Worm (Caenorhabditis elegans) whole organism, L3 larva: ENCODE data around the gene Y66C5A.2.

Experiments used
- R02D3.7 ChIP-seq: fragments of 150-350 bp; optimal IDR thresholded peaks from 2 replicates; lab custom pipeline; 2014; ENCODE audit warnings: missing biosample characterization, missing genetic modification characterization
- aly-2 ChIP-seq: fragments of 150-350 bp; optimal IDR thresholded peaks from 2 replicates; lab custom pipeline; 2014; ENCODE audit warnings: missing biosample characterization, missing genetic modification characterization
- ceh-16 ChIP-seq: sonication (generic microtip); optimal IDR thresholded peaks from 2 replicates; lab custom pipeline; 2017; ENCODE audit warnings: missing biosample characterization, missing genetic modification characterization
- ceh-28 ChIP-seq: fragments of 150-350 bp; optimal IDR thresholded peaks from 2 replicates; lab custom pipeline; 2014; ENCODE audit warnings: missing biosample characterization, missing genetic modification reagents, missing genetic modification characterization
- ceh-82 ChIP-seq: fragments of 150-350 bp; optimal IDR thresholded peaks from 2 replicates; lab custom pipeline; 2014; ENCODE audit warnings: missing biosample characterization, missing genetic modification characterization
- daf-12 ChIP-seq: fragments of 150-350 bp; optimal IDR thresholded peaks from 2 replicates; lab custom pipeline; 2014; ENCODE audit warnings: missing biosample characterization, missing genetic modification reagents, missing genetic modification characterization
- elt-1 ChIP-seq: fragments of 150-350 bp; optimal IDR thresholded peaks from 2 replicates; lab custom pipeline; 2014; ENCODE audit warnings: missing biosample characterization, missing genetic modification characterization
- fkh-10 ChIP-seq: sonication (generic microtip); optimal IDR thresholded peaks from 2 replicates; lab custom pipeline; 2017; ENCODE audit warnings: missing biosample characterization, missing genetic modification reagents, missing genetic modification characterization
- fkh-2 ChIP-seq: fragments of 150-350 bp; optimal IDR thresholded peaks from 2 replicates; lab custom pipeline; 2014; ENCODE audit warnings: missing biosample characterization, missing genetic modification reagents, missing genetic modification characterization
- fos-1 ChIP-seq: fragments of 150-350 bp; optimal IDR thresholded peaks from 2 replicates; lab custom pipeline; 2014; ENCODE audit warnings: missing biosample characterization, missing genetic modification characterization
- jun-1 ChIP-seq: fragments of 150-350 bp; optimal IDR thresholded peaks from 2 replicates; lab custom pipeline; 2014; ENCODE audit warnings: missing biosample characterization, missing genetic modification reagents, missing genetic modification characterization
- lin-15B ChIP-seq: fragments of 150-350 bp; optimal IDR thresholded peaks from 2 replicates; lab custom pipeline; 2014; ENCODE audit warnings: missing biosample characterization, missing genetic modification characterization
- lsy-12 ChIP-seq: sonication (generic microtip); optimal IDR thresholded peaks from 2 replicates; lab custom pipeline; 2016; ENCODE audit warnings: mild to moderate bottlenecking, missing genetic modification characterization, missing compliant biosample characterization
- mdl-1 ChIP-seq: fragments of 150-350 bp; optimal IDR thresholded peaks from 2 replicates; lab custom pipeline; 2014; ENCODE audit warnings: missing biosample characterization, missing genetic modification characterization
- mml-1 ChIP-seq: fragments of 150-350 bp; sonication (generic microtip); optimal IDR thresholded peaks from 3 replicates; lab custom pipeline; 2014; ENCODE audit warnings: missing biosample characterization, missing genetic modification characterization
- nfya-1 ChIP-seq: sonication (generic microtip); optimal IDR thresholded peaks from 2 replicates; lab custom pipeline; 2017; ENCODE audit warnings: missing genetic modification characterization, mild to moderate bottlenecking, missing compliant biosample characterization, antibody characterized with exemption, moderate library complexity; ENCODE audit not compliant: insufficient read depth
- nhr-11 ChIP-seq: fragments of 150-350 bp; optimal IDR thresholded peaks from 2 replicates; lab custom pipeline; 2014; ENCODE audit warnings: missing biosample characterization, missing genetic modification characterization
- nhr-12 ChIP-seq: fragments of 150-350 bp; optimal IDR thresholded peaks from 2 replicates; lab custom pipeline; 2014; ENCODE audit warnings: missing biosample characterization, missing genetic modification characterization
- nhr-23 ChIP-seq: fragments of 150-350 bp; optimal IDR thresholded peaks from 2 replicates; lab custom pipeline; 2014; ENCODE audit warnings: missing biosample characterization, missing genetic modification reagents, missing genetic modification characterization
- nhr-237 ChIP-seq: fragments of 150-350 bp; optimal IDR thresholded peaks from 2 replicates; lab custom pipeline; 2014; ENCODE audit warnings: missing biosample characterization, missing genetic modification characterization
- nhr-25 ChIP-seq: sonication (generic microtip); optimal IDR thresholded peaks from 2 replicates; lab custom pipeline; 2017; ENCODE audit warnings: missing biosample characterization, missing genetic modification characterization
- nhr-28 ChIP-seq: fragments of 150-350 bp; optimal IDR thresholded peaks from 2 replicates; lab custom pipeline; 2014; ENCODE audit warnings: missing biosample characterization, missing genetic modification characterization
- nhr-43 ChIP-seq: sonication (generic microtip); optimal IDR thresholded peaks from 2 replicates; lab custom pipeline; 2016; ENCODE audit warnings: mild to moderate bottlenecking, missing genetic modification characterization, missing compliant biosample characterization; ENCODE audit not compliant: poor library complexity, severe bottlenecking
- nhr-67 ChIP-seq: fragments of 150-350 bp; optimal IDR thresholded peaks from 2 replicates; lab custom pipeline; 2014; ENCODE audit warnings: missing biosample characterization, missing genetic modification characterization
- nhr-77 ChIP-seq: fragments of 150-350 bp; optimal IDR thresholded peaks from 2 replicates; lab custom pipeline; 2014; ENCODE audit warnings: missing biosample characterization, missing genetic modification characterization
- pha-4 ChIP-seq: fragments of 150-350 bp; optimal IDR thresholded peaks from 2 replicates; lab custom pipeline; 2014; ENCODE audit warnings: missing biosample characterization, missing genetic modification reagents, missing genetic modification characterization
- pqm-1 ChIP-seq: fragments of 150-350 bp; optimal IDR thresholded peaks from 2 replicates; lab custom pipeline; 2017; ENCODE audit warnings: missing biosample characterization, missing genetic modification characterization, inconsistent platforms
- sea-2 ChIP-seq: fragments of 150-350 bp; sonication (generic microtip); optimal IDR thresholded peaks from 4 replicates; lab custom pipeline; 2014; ENCODE audit warnings: missing biosample characterization, missing genetic modification reagents, missing genetic modification characterization
- skn-1 ChIP-seq: fragments of 150-350 bp; optimal IDR thresholded peaks from 2 replicates; lab custom pipeline; 2014; ENCODE audit warnings: missing biosample characterization, missing genetic modification characterization
- snpc-4 ChIP-seq: fragments of 150-350 bp; optimal IDR thresholded peaks from 2 replicates; lab custom pipeline; 2014; ENCODE audit warnings: missing biosample characterization, missing genetic modification characterization
- tbx-2 ChIP-seq: sonication (generic microtip); optimal IDR thresholded peaks from 2 replicates; lab custom pipeline; 2016; ENCODE audit warnings: mild to moderate bottlenecking, missing genetic modification characterization, missing compliant biosample characterization
- unc-62 ChIP-seq: fragments of 150-350 bp; sonication (generic microtip); optimal IDR thresholded peaks from 4 replicates; lab custom pipeline; 2014; ENCODE audit warnings: missing biosample characterization, missing genetic modification reagents, missing genetic modification characterization
- zag-1 ChIP-seq: fragments of 150-350 bp; optimal IDR thresholded peaks from 2 replicates; lab custom pipeline; 2014; ENCODE audit warnings: missing biosample characterization, missing genetic modification characterization
- ztf-4 ChIP-seq: fragments of 150-350 bp; optimal IDR thresholded peaks from 2 replicates; lab custom pipeline; 2014; ENCODE audit warnings: missing biosample characterization, missing genetic modification characterization

Gene Y66C5A.2

ce11 chrX:14460412-14460811, at the start of gene Y66C5A.2:
Gene Y66C5A.2 (plus strand): TSS chrX:14460712.
- no peak for TF ChIP-seq daf-12 (tag; lab: Kevin White, UChicago)
- no peak for TF ChIP-seq sea-2 (GFP tag; lab: Kevin White, UChicago)
- TF ChIP-seq ceh-28 (tag; lab: Kevin White, UChicago): no peak
- TF ChIP-seq lin-15B (tag; lab: Kevin White, UChicago): no peak
- no peak for TF ChIP-seq aly-2 (tag; lab: Kevin White, UChicago)
- no peak for TF ChIP-seq zag-1 (tag; lab: Kevin White, UChicago)
- no peak for TF ChIP-seq nhr-237 (tag; lab: Kevin White, UChicago)
- no peak for TF ChIP-seq nhr-28
- no peak for TF ChIP-seq ceh-16 (tag; lab: Kevin White, UChicago)
- TF ChIP-seq ztf-4 (tag; lab: Kevin White, UChicago): no peak
- TF ChIP-seq pha-4 (tag; lab: Kevin White, UChicago): no peak
- TF ChIP-seq, all 47 proteins: peak for 0

DNA sequence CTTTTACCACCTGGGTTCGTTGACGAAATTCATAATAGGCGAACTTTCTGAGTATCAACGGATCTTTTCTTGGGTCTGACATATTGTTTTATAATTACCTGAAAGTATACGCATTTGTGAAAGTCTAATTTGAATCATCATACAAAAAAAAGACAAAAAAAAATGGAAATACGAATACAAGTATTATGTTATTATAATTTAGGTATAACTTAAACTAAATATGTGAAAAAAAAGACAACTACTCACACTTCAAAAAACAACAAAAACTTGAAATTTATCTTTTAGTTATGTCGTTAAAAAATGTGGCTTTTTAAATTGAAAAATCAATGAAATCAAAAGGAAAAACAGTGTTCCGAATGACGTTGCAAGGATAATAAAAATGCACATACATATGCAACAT, 47.7 kb upstream of the Y66C5A.2 start, which contains the start of gene fbxa-179:
Gene fbxa-179, minus strand, starts transcription at position 101 of the 400 bp plus-strand sequence.
- no peak for TF ChIP-seq nhr-237 (tag; lab: Kevin White, UChicago)
- no peak for TF ChIP-seq nhr-23 (tag; lab: Kevin White, UChicago)
- no peak for TF ChIP-seq snpc-4 (tag; lab: Kevin White, UChicago)
- TF ChIP-seq nhr-25: no peak
- TF ChIP-seq aly-2 (tag; lab: Kevin White, UChicago): no peak
- TF ChIP-seq jun-1 (tag; lab: Kevin White, UChicago): no peak
- TF ChIP-seq ceh-82: no peak
- no peak for TF ChIP-seq mdl-1 (tag; lab: Kevin White, UChicago)

DNA sequence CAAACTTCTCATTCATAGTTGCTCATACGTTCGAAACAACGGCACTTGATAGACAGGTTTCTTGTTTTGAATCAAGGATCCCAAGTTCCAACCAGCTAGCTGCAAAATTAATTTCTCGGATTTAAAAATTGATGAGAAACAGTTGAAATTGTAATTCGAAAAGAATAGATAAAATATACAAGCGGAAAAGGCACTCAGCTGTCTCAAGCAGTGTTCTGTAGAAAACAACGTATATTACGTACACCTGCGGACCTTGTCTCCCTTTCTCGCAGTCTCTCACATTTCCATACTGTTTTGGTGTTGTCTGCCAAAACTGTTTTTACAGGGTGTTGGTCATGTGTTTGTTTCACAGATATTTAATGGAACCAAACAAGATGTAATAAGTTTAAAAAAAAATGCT, 44.9 kb upstream of the Y66C5A.2 start, which contains the start of gene F23D12.10:
Gene F23D12.10, minus strand, starts transcription at position 101 of the 400 bp plus-strand sequence.
- TF ChIP-seq ceh-28 (tag; lab: Kevin White, UChicago) (no peak), skn-1 (tag; lab: Kevin White, UChicago) (no peak), zag-1 (tag; lab: Kevin White, UChicago) (no peak), R02D3.7 (tag; lab: Kevin White, UChicago) (no peak), nhr-23 (tag; lab: Kevin White, UChicago) (no peak), nfya-1 (tag; lab: Kevin White, UChicago) (no peak), nhr-12 (tag; lab: Kevin White, UChicago) (no peak), jun-1 (tag; lab: Kevin White, UChicago) (no peak)

- no peak for TF ChIP-seq R02D3.7 (tag; lab: Kevin White, UChicago)
- TF ChIP-seq mml-1 (tag; lab: Kevin White, UChicago): no peak
- TF ChIP-seq pqm-1 (tag; lab: Kevin White, UChicago): no peak
- TF ChIP-seq zag-1 (tag; lab: Kevin White, UChicago): no peak
- TF ChIP-seq ztf-4 (tag; lab: Kevin White, UChicago): no peak
- TF ChIP-seq unc-62 (GFP tag; lab: Kevin White, UChicago): no peak
- TF ChIP-seq nhr-77 (tag; lab: Kevin White, UChicago): no peak
- no peak for TF ChIP-seq elt-1
- TF ChIP-seq snpc-4 (tag; lab: Kevin White, UChicago): no peak
- TF ChIP-seq fkh-10: no peak
- no peak for TF ChIP-seq tbx-2 (tag; lab: Kevin White, UChicago)
- no peak for TF ChIP-seq nhr-23 (tag; lab: Kevin White, UChicago)
- TF ChIP-seq lsy-12 (tag; lab: Kevin White, UChicago): no peak
- TF ChIP-seq nhr-43 (tag; lab: Kevin White, UChicago): no peak
- TF ChIP-seq nhr-67 (tag; lab: Kevin White, UChicago): no peak
- TF ChIP-seq nhr-11 (tag; lab: Kevin White, UChicago): no peak
- TF ChIP-seq fkh-2 (tag; lab: Kevin White, UChicago): no peak
- no peak for TF ChIP-seq ceh-16 (tag; lab: Kevin White, UChicago)
- no peak for TF ChIP-seq fos-1 (tag; lab: Kevin White, UChicago)
- TF ChIP-seq, all 47 proteins: peak for 0
Measured at ce11 chrX:14421529-14421982, 39.0 kb upstream of the Y66C5A.2 start, which contains the start of gene F23D12.2. Gene F23D12.2 (minus strand): TSS chrX:14421579.
